Worm (Caenorhabditis elegans): ENCODE data around the gene npp-16.
A peak's percentile ranks its signal among the peaks of the same experiment; 100 is the strongest.

npp-16 gene

DNA sequence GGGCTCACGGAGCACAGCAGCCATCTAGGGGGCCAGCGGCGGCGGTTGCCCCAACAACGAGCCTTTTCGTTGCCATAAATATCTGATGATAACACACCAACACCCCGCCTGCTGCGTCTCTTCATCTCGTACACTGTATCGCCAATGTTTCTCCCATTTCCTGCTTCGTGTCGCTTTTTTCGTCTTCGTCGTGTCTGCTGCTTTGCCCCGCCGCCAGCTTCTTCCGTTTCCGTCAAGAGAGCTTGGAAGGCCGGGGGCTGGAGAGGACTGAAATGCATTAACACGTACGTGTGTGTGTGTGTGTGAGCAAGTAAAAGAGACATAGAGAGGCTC lies 20.2 kb downstream of the npp-16 start (continued):
- TF ChIP-seq nhr-11 (tag; optimal IDR thresholded peaks at IDR 0.05) (no peak), lin-39 (tag; optimal IDR thresholded peaks at IDR 0.05) (no peak), lir-3 (tag; optimal IDR thresholded peaks at IDR 0.05; ENCODE audit: poor library complexity) (no peak), dpl-1 (GFP tag; optimal IDR thresholded peaks at IDR 0.05) (no peak), fkh-8 (tag; optimal IDR thresholded peaks at IDR 0.05) (peak; percentile 90), nhr-84 (tag; optimal IDR thresholded peaks at IDR 0.05) (no peak), alr-1 (tag; optimal IDR thresholded peaks at IDR 0.05; ENCODE audit: borderline replicate concordance) (no peak), aly-2 (tag; optimal IDR thresholded peaks at IDR 0.05) (peak; percentile 22), ces-1 (GFP tag; optimal IDR thresholded peaks at IDR 0.05) (no peak), nhr-237 (tag; optimal IDR thresholded peaks at IDR 0.05) (no peak), hlh-4 (tag; optimal IDR thresholded peaks at IDR 0.05) (no peak), F16B12.6 (tag; optimal IDR thresholded peaks at IDR 0.05) (no peak), sup-37 (GFP tag; optimal IDR thresholded peaks at IDR 0.05) (no peak), sox-4 (tag; optimal IDR thresholded peaks at IDR 0.05) (peak; percentile 27), snu-23 (GFP tag; optimal IDR thresholded peaks at IDR 0.05) (peak; percentile 13), ama-1 (optimal IDR thresholded peaks at IDR 0.05) (no peak), ztf-4 (tag; optimal IDR thresholded peaks at IDR 0.05) (no peak), hlh-17 (GFP tag; optimal IDR thresholded peaks at IDR 0.05; ENCODE audit: borderline replicate concordance) (no peak), dsc-1 (tag; optimal IDR thresholded peaks at IDR 0.05) (peak; percentile 31), hpl-2 (GFP tag; optimal IDR thresholded peaks at IDR 0.05) (no peak), lin-14 (GFP tag; optimal IDR thresholded peaks at IDR 0.05) (peak; percentile 86), fkh-4 (tag; optimal IDR thresholded peaks at IDR 0.05; ENCODE audit: borderline replicate concordance) (no peak), unc-98 (GFP tag; IDR thresholded peaks at IDR 0.05) (no peak), mep-1 (tag; optimal IDR thresholded peaks at IDR 0.05) (no peak), skn-1 (tag; optimal IDR thresholded peaks at IDR 0.05) (no peak), unc-62 (GFP tag; optimal IDR thresholded peaks at IDR 0.05) (no peak), ceh-90 (tag; optimal IDR thresholded peaks at IDR 0.05) (no peak), efl-1 (optimal IDR thresholded peaks at IDR 0.05) (no peak), efl-1 (GFP tag; optimal IDR thresholded peaks at IDR 0.05 in 1 of 2) (peak in 1 of 2 experiments; percentile 92), tbx-2 (tag; optimal IDR thresholded peaks at IDR 0.05) (peak; percentile 12), fos-1 (tag; optimal IDR thresholded peaks at IDR 0.05) (peak; percentile 17), egl-27 (tag; optimal IDR thresholded peaks at IDR 0.05) (no peak), pax-3 (tag; optimal IDR thresholded peaks at IDR 0.05) (peak; percentile 23), C04F5.9 (tag; optimal IDR thresholded peaks at IDR 0.05) (no peak), ceh-88 (GFP tag; IDR thresholded peaks at IDR 0.05) (no peak), xbp-1 (tag; optimal IDR thresholded peaks at IDR 0.05) (peak; percentile 9), ets-5 (GFP tag; IDR thresholded peaks at IDR 0.05) (no peak), lin-13 (GFP tag; optimal IDR thresholded peaks at IDR 0.05) (no peak), elt-2 (tag; optimal IDR thresholded peaks at IDR 0.05) (no peak), rnt-1 (tag; optimal IDR thresholded peaks at IDR 0.05) (no peak), jun-1 (tag; optimal IDR thresholded peaks at IDR 0.05) (no peak), nhr-76 (tag; optimal IDR thresholded peaks at IDR 0.05) (no peak), grh-1 (GFP tag; IDR thresholded peaks at IDR 0.05) (no peak), unc-30 (tag; optimal IDR thresholded peaks at IDR 0.05) (no peak), swsn-7 (tag; optimal IDR thresholded peaks at IDR 0.05) (peak; percentile 45), mdl-1 (tag; optimal IDR thresholded peaks at IDR 0.05) (no peak), aha-1 (tag; optimal IDR thresholded peaks at IDR 0.05) (no peak), snpc-4 (tag; optimal IDR thresholded peaks at IDR 0.05) (peak; percentile 14), ceh-82 (tag; optimal IDR thresholded peaks at IDR 0.05) (peak in 2 of 3 experiments; percentile 13 to 52), efl-3 (GFP tag; optimal IDR thresholded peaks at IDR 0.05) (no peak), nhr-28 (tag; optimal IDR thresholded peaks at IDR 0.05) (no peak), vab-15 (tag; optimal IDR thresholded peaks at IDR 0.05) (no peak), nhr-90 (tag; optimal IDR thresholded peaks at IDR 0.05; ENCODE audit: poor library complexity) (no peak), unc-130 (tag; optimal IDR thresholded peaks at IDR 0.05) (no peak), nhr-85 (tag) (no peak)

Measured in whole organism, L1 larva.